Fruit fly (Drosophila melanogaster) whole organism, prepupa: ENCODE data around the gene Osi9.

Source experiments
- CG16779 ChIP-seq: fragments of 200-800 bp; sonication (Bioruptor generic); optimal IDR thresholded peaks from 3 replicates; lab custom pipeline; 2017; ENCODE audit warnings: missing biosample characterization, mild to moderate bottlenecking, missing genetic modification characterization
- CG6163 ChIP-seq: fragments of 200-800 bp; sonication (Bioruptor generic); IDR thresholded peaks from 3 replicates; pipeline ENCODE4 v1.3.6; 2022; ENCODE audit warnings: missing biosample characterization, missing genetic modification characterization
- CG7368 ChIP-seq: fragments of 200-800 bp; sonication (Bioruptor generic); optimal IDR thresholded peaks from 3 replicates; lab custom pipeline; 2016; ENCODE audit warnings: missing biosample characterization, missing genetic modification characterization
- CG8119 ChIP-seq: fragments of 200-800 bp; sonication (Bioruptor generic); IDR thresholded peaks from 3 replicates; pipeline ENCODE4 v1.3.6; 2022; ENCODE audit warnings: missing biosample characterization, missing genetic modification characterization
- Eip75B ChIP-seq: fragments of 200-800 bp; sonication (Bioruptor generic); optimal IDR thresholded peaks from 3 replicates; lab custom pipeline; 2016; ENCODE audit warnings: missing biosample characterization, missing genetic modification characterization
- Hr39 ChIP-seq: fragments of 200-800 bp; sonication (Bioruptor generic); optimal IDR thresholded peaks from 2 replicates; lab custom pipeline; 2016; ENCODE audit warnings: missing biosample characterization, missing genetic modification characterization
- Hr4 ChIP-seq: fragments of 200-800 bp; sonication (Bioruptor generic); optimal IDR thresholded peaks from 3 replicates; lab custom pipeline; 2016; ENCODE audit warnings: missing biosample characterization, missing genetic modification characterization
- Lpt ChIP-seq: fragments of 200-800 bp; sonication (Bioruptor generic); optimal IDR thresholded peaks from 3 replicates; lab custom pipeline; 2016; ENCODE audit warnings: missing biosample characterization, missing genetic modification characterization
- OdsH ChIP-seq: fragments of 200-800 bp; sonication (Bioruptor generic); optimal IDR thresholded peaks from 3 replicates; lab custom pipeline; 2016; ENCODE audit warnings: missing biosample characterization, missing genetic modification characterization
- Sox14 ChIP-seq: fragments of 200-800 bp; sonication (Bioruptor generic); optimal IDR thresholded peaks from 3 replicates; lab custom pipeline; 2016; ENCODE audit warnings: missing biosample characterization, missing genetic modification characterization
- salr ChIP-seq, 2 experiments: fragments of 200-800 bp; sonication (Bioruptor generic); optimal IDR thresholded peaks; 3 replicates each; lab custom pipeline; 2016 to 2018; ENCODE audit warnings: missing biosample characterization in 2 of 2, missing genetic modification characterization in 2 of 2, mild to moderate bottlenecking in 1 of 2
- spab ChIP-seq: fragments of 200-800 bp; sonication (Bioruptor generic); optimal IDR thresholded peaks from 2 replicates; lab custom pipeline; 2017; ENCODE audit warnings: missing biosample characterization, mild to moderate bottlenecking, missing genetic modification characterization, missing genetic modification reagents
- ss ChIP-seq, 2 experiments: fragments of 200-800 bp; sonication (Bioruptor generic); optimal IDR thresholded peaks; 2 replicates in 1 of 2; 3 replicates in 1 of 2; lab custom pipeline; 2017 to 2018; ENCODE audit warnings: mild to moderate bottlenecking in 2 of 2, missing biosample characterization in 2 of 2, missing genetic modification characterization in 2 of 2, moderate library complexity in 1 of 2

- TF ChIP-seq Sox14 (no peak), ss (GFP tag; optimal IDR thresholded peaks at IDR 0.05; lab: Kevin White, UChicago) (no peak), Eip75B (no peak), OdsH (GFP tag; lab: Kevin White, UChicago) (no peak), CG7368 (no peak), CG8119 (GFP tag; lab: Robert Waterston, UW) (no peak), Lpt (no peak), CG6163 (GFP tag; lab: Robert Waterston, UW) (no peak), CG16779 (tag; lab: Kevin White, UChicago) (no peak), Hr4 (GFP tag; lab: Kevin White, UChicago) (no peak), salr (GFP tag; optimal IDR thresholded peaks at IDR 0.05; lab: Kevin White, UChicago) (no peak), Hr39 (GFP tag; lab: Kevin White, UChicago) (no peak), spab (GFP tag; lab: Kevin White, UChicago) (no peak)
Observed at dm6 chr3R:6263658-6264057, 3.6 kb downstream of the Osi9 start, which contains the start of gene Osi10a.
